Fruit fly (Drosophila melanogaster) whole organism, embryonic: Measurements from ENCODE around the gene CG15155.

ENCODE experiments used
- ATbp ChIP-seq: fragments of 200-800 bp; sonication (Bioruptor generic); optimal IDR thresholded peaks from 2 replicates; lab custom pipeline; 2017; ENCODE audit warnings: missing biosample characterization, mild to moderate bottlenecking, missing genetic modification characterization, missing genetic modification reagents
- Atf6 ChIP-seq: fragments of 200-800 bp; sonication (Bioruptor generic); IDR thresholded peaks from 2 replicates; pipeline ENCODE4 v1.3.6; 2022; ENCODE audit warnings: missing biosample characterization, missing genetic modification characterization
- Blimp-1 ChIP-seq: fragments of 200-800 bp; sonication (Bioruptor generic); optimal IDR thresholded peaks from 3 replicates; lab custom pipeline; 2018; ENCODE audit warnings: missing biosample characterization, missing genetic modification characterization, mild to moderate bottlenecking, moderate library complexity, missing genetic modification reagents
- CG10565 ChIP-seq: fragments of 200-800 bp; sonication (Bioruptor generic); optimal IDR thresholded peaks from 3 replicates; lab custom pipeline; 2016; ENCODE audit warnings: missing biosample characterization, mild to moderate bottlenecking, missing genetic modification characterization
- CG11085 ChIP-seq: fragments of 200-800 bp; sonication (Bioruptor generic); IDR thresholded peaks from 2 replicates; pipeline ENCODE4 v1.3.6; 2022; ENCODE audit warnings: missing biosample characterization, missing genetic modification characterization
- CG14667 ChIP-seq: fragments of 200-800 bp; sonication (Bioruptor generic); IDR thresholded peaks from 2 replicates; pipeline ENCODE4 v1.3.6; 2022; ENCODE audit warnings: missing biosample characterization, missing genetic modification characterization
- CG15601 ChIP-seq: fragments of 200-800 bp; sonication (Bioruptor generic); optimal IDR thresholded peaks from 3 replicates; lab custom pipeline; 2019; ENCODE audit warnings: missing biosample characterization, mild to moderate bottlenecking, missing genetic modification characterization, moderate library complexity
- CG16779 ChIP-seq: fragments of 200-800 bp; sonication (Bioruptor generic); IDR thresholded peaks from 2 replicates; pipeline ENCODE4 v1.3.6; 2022; ENCODE audit warnings: missing biosample characterization, missing genetic modification characterization
- CG17361 ChIP-seq: fragments of 200-800 bp; sonication (Bioruptor generic); IDR thresholded peaks from 3 replicates; pipeline ENCODE4 v1.3.6; 2022; ENCODE audit warnings: missing biosample characterization, missing genetic modification characterization
- CG30020 ChIP-seq: fragments of 200-800 bp; optimal IDR thresholded peaks from 2 replicates; lab custom pipeline; 2019; ENCODE audit warnings: missing biosample characterization, mild to moderate bottlenecking, missing genetic modification characterization, moderate library complexity
- CG32532 ChIP-seq: fragments of 200-800 bp; sonication (Bioruptor generic); IDR thresholded peaks from 2 replicates; pipeline ENCODE4 v1.3.6; 2022; ENCODE audit warnings: missing biosample characterization, missing genetic modification characterization
- CG4404 ChIP-seq: fragments of 200-800 bp; sonication (Bioruptor generic); IDR thresholded peaks from 2 replicates; pipeline ENCODE4 v1.3.6; 2022; ENCODE audit warnings: missing biosample characterization, missing genetic modification characterization
- CG4820 ChIP-seq: fragments of 200-800 bp; sonication (Bioruptor generic); optimal IDR thresholded peaks from 3 replicates; lab custom pipeline; 2016; ENCODE audit warnings: missing biosample characterization, missing genetic modification characterization
- CG6175 ChIP-seq: fragments of 200-800 bp; sonication (Bioruptor generic); IDR thresholded peaks from 3 replicates; pipeline ENCODE4 v1.3.6; 2022; ENCODE audit warnings: missing biosample characterization, missing genetic modification characterization
- CG6791 ChIP-seq: fragments of 200-800 bp; sonication (Bioruptor generic); IDR thresholded peaks from 3 replicates; pipeline ENCODE4 v1.3.6; 2022; ENCODE audit warnings: missing biosample characterization, missing genetic modification characterization; ENCODE audit not compliant: partially characterized antibody
- CG7372 ChIP-seq: fragments of 200-800 bp; sonication (Bioruptor generic); IDR thresholded peaks from 2 replicates; pipeline ENCODE4 v1.3.6; 2022; ENCODE audit warnings: missing biosample characterization, missing genetic modification characterization
- CG7839 ChIP-seq: fragments of 200-800 bp; sonication (Bioruptor generic); optimal IDR thresholded peaks from 3 replicates; lab custom pipeline; 2018; ENCODE audit warnings: missing biosample characterization, mild to moderate bottlenecking, missing genetic modification characterization, moderate library complexity
- CG8359 ChIP-seq: fragments of 200-800 bp; sonication (Bioruptor generic); optimal IDR thresholded peaks from 2 replicates; lab custom pipeline; 2017; ENCODE audit warnings: missing biosample characterization, mild to moderate bottlenecking, missing genetic modification characterization, borderline replicate concordance
- ERR ChIP-seq: fragments of 200-800 bp; sonication (Bioruptor generic); optimal IDR thresholded peaks from 2 replicates; lab custom pipeline; 2016; ENCODE audit warnings: missing biosample characterization, missing genetic modification characterization
- Fer1 ChIP-seq: fragments of 200-800 bp; sonication (Bioruptor generic); optimal IDR thresholded peaks from 2 replicates; lab custom pipeline; 2017; ENCODE audit warnings: missing biosample characterization, mild to moderate bottlenecking, missing genetic modification characterization
- Fer3 ChIP-seq: fragments of 200-800 bp; sonication (Bioruptor generic); optimal IDR thresholded peaks from 2 replicates; lab custom pipeline; 2018; ENCODE audit warnings: missing biosample characterization, mild to moderate bottlenecking, missing genetic modification characterization, moderate library complexity
- Gsc ChIP-seq: fragments of 200-800 bp; sonication (Bioruptor generic); IDR thresholded peaks from 2 replicates; pipeline ENCODE4 v1.3.6; 2022; ENCODE audit warnings: missing biosample characterization, missing genetic modification characterization
- HLH3B ChIP-seq: fragments of 200-800 bp; sonication (Bioruptor generic); IDR thresholded peaks from 2 replicates; pipeline ENCODE4 v1.3.6; 2022; ENCODE audit warnings: missing biosample characterization, missing genetic modification characterization
- HLHmδ ChIP-seq: fragments of 200-800 bp; sonication (Bioruptor generic); optimal IDR thresholded peaks from 2 replicates; lab custom pipeline; 2018; ENCODE audit warnings: missing biosample characterization, mild to moderate bottlenecking, missing genetic modification characterization, moderate library complexity
- Hsf ChIP-seq: fragments of 200-800 bp; sonication (Bioruptor generic); optimal IDR thresholded peaks from 3 replicates; lab custom pipeline; 2016; ENCODE audit warnings: missing biosample characterization, missing genetic modification characterization
- Mrtf ChIP-seq: fragments of 200-800 bp; sonication (Bioruptor generic); IDR thresholded peaks from 3 replicates; pipeline ENCODE4 v1.3.6; 2022; ENCODE audit warnings: missing biosample characterization, missing genetic modification characterization
- Myb ChIP-seq: fragments of 200-800 bp; sonication (Bioruptor generic); optimal IDR thresholded peaks from 2 replicates; lab custom pipeline; 2016; ENCODE audit warnings: missing biosample characterization, missing genetic modification characterization
- PHDP ChIP-seq: fragments of 200-800 bp; sonication (Bioruptor generic); optimal IDR thresholded peaks from 3 replicates; lab custom pipeline; 2018; ENCODE audit warnings: missing biosample characterization, mild to moderate bottlenecking, missing genetic modification characterization, moderate library complexity
- Sin3A ChIP-seq: fragments of >200 bp; optimal IDR thresholded peaks from 2 replicates; lab custom pipeline; 2018
- Sox102F ChIP-seq: fragments of 200-800 bp; sonication (Bioruptor generic); optimal IDR thresholded peaks from 2 replicates; lab custom pipeline; 2018; ENCODE audit warnings: missing biosample characterization, mild to moderate bottlenecking, missing genetic modification characterization, moderate library complexity
- ab ChIP-seq: fragments of 200-800 bp; sonication (Bioruptor generic); optimal IDR thresholded peaks from 2 replicates; lab custom pipeline; 2016; ENCODE audit warnings: missing biosample characterization, missing genetic modification characterization
- aop ChIP-seq: fragments of 200-800 bp; sonication (Bioruptor generic); IDR thresholded peaks from 2 replicates; pipeline ENCODE4 v1.3.6; 2022; ENCODE audit warnings: missing biosample characterization, missing genetic modification characterization
- bigmax ChIP-seq: fragments of 200-800 bp; sonication (Bioruptor generic); optimal IDR thresholded peaks from 2 replicates; lab custom pipeline; 2018; ENCODE audit warnings: missing biosample characterization, mild to moderate bottlenecking, missing genetic modification characterization
- cato ChIP-seq: fragments of 200-800 bp; sonication (Bioruptor generic); optimal IDR thresholded peaks from 2 replicates; lab custom pipeline; 2016; ENCODE audit warnings: missing biosample characterization, missing genetic modification characterization, borderline replicate concordance
- cwo ChIP-seq: fragments of 200-800 bp; sonication (Bioruptor generic); optimal IDR thresholded peaks from 3 replicates; lab custom pipeline; 2017; ENCODE audit warnings: missing biosample characterization, missing genetic modification characterization, mild to moderate bottlenecking, moderate library complexity, missing genetic modification reagents
- eyg ChIP-seq: fragments of 200-800 bp; sonication (Bioruptor generic); optimal IDR thresholded peaks from 3 replicates; lab custom pipeline; 2016; ENCODE audit warnings: missing biosample characterization, missing genetic modification characterization
- ftz-f1 ChIP-seq: fragments of 200-800 bp; sonication (Bioruptor generic); optimal IDR thresholded peaks from 2 replicates; lab custom pipeline; 2016; ENCODE audit warnings: missing biosample characterization, missing genetic modification characterization
- gcm ChIP-seq: fragments of 200-800 bp; sonication (Bioruptor generic); optimal IDR thresholded peaks from 2 replicates; lab custom pipeline; 2019; ENCODE audit warnings: missing biosample characterization, mild to moderate bottlenecking, missing genetic modification characterization, moderate library complexity
- grau ChIP-seq: fragments of 200-800 bp; optimal IDR thresholded peaks from 3 replicates; lab custom pipeline; 2019; ENCODE audit warnings: missing biosample characterization, mild to moderate bottlenecking, missing genetic modification characterization, moderate library complexity
- ham ChIP-seq: fragments of 200-800 bp; sonication (Bioruptor generic); IDR thresholded peaks from 2 replicates; pipeline ENCODE4 v1.3.6; 2022; ENCODE audit warnings: missing biosample characterization, missing genetic modification characterization
- hkb ChIP-seq, 2 experiments: fragments of 200-800 bp in 1 of 2; fragments of >200 bp in 1 of 2; sonication (Bioruptor generic) in 1 of 2; IDR thresholded peaks in 1 of 2; optimal IDR thresholded peaks in 1 of 2; 2 replicates each; pipeline versions ENCODE4 v1.3.6 to Lab custom; 2017 to 2022; ENCODE audit warnings: missing biosample characterization in 1 of 2, missing genetic modification characterization in 1 of 2
- kay ChIP-seq: fragments of 200-800 bp; sonication (Bioruptor generic); optimal IDR thresholded peaks from 2 replicates; lab custom pipeline; 2016; ENCODE audit warnings: missing biosample characterization, missing genetic modification characterization
- psq ChIP-seq: fragments of 200-800 bp; sonication (Bioruptor generic); optimal IDR thresholded peaks from 2 replicates; lab custom pipeline; 2017; ENCODE audit warnings: missing biosample characterization, missing genetic modification characterization
- pum ChIP-seq: fragments of 200-800 bp; sonication (Bioruptor generic); optimal IDR thresholded peaks from 2 replicates; lab custom pipeline; 2016; ENCODE audit warnings: missing biosample characterization, missing genetic modification characterization
- sr ChIP-seq: fragments of 200-800 bp; sonication (Bioruptor generic); IDR thresholded peaks from 3 replicates; pipeline ENCODE4 v1.3.6; 2022; ENCODE audit warnings: missing biosample characterization, missing genetic modification characterization
- tin ChIP-seq: fragments of 200-800 bp; sonication (Bioruptor generic); optimal IDR thresholded peaks from 3 replicates; lab custom pipeline; 2016; ENCODE audit warnings: missing biosample characterization, missing genetic modification characterization
- trh ChIP-seq: fragments of 200-800 bp; sonication (Bioruptor generic); optimal IDR thresholded peaks from 2 replicates; lab custom pipeline; 2016; ENCODE audit warnings: missing biosample characterization, missing genetic modification characterization
- twi ChIP-seq: fragments of 200-800 bp; optimal IDR thresholded peaks from 2 replicates; lab custom pipeline; 2019; ENCODE audit warnings: missing biosample characterization, mild to moderate bottlenecking, missing genetic modification characterization, moderate library complexity
- wek ChIP-seq: fragments of 200-800 bp; sonication (Bioruptor generic); optimal IDR thresholded peaks from 3 replicates; lab custom pipeline; 2018; ENCODE audit warnings: missing biosample characterization, mild to moderate bottlenecking, missing genetic modification characterization, moderate library complexity
- zen2 ChIP-seq: fragments of 200-800 bp; sonication (Bioruptor generic); IDR thresholded peaks from 3 replicates; pipeline ENCODE4 v1.3.6; 2022; ENCODE audit warnings: missing biosample characterization, missing genetic modification characterization; ENCODE audit not compliant: partially characterized antibody

CG15155 gene

DNA sequence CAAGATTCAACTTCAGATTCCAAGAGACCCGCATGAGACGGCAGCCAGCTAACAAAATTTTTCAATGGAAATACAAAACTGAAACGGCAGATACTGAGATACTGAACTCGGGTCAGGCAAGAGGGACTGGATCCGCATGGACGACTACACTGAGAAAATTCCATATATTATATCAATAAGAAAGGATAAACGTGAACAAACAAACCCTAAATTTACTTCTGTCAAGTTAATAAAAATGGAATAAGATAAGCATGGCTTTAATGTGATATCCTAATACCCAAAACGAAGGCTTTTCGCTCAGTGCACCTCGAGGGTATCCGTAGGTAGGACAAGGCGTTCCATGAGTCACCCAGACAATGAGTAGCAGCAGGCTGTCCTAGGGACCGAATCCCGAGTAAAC lies 9.4 kb upstream of the CG15155 start (continued):
- peak; percentile 84 for TF ChIP-seq twi (tag; lab: Kevin White, UChicago)
- TF ChIP-seq CG16779 (GFP tag; lab: Robert Waterston, UW) = no peak
- peak; percentile 60 for TF ChIP-seq ERR (GFP tag; lab: Kevin White, UChicago)
- peak; percentile 58 for TF ChIP-seq CG30020
- TF ChIP-seq CG32532 = peak; percentile 77
- TF ChIP-seq Fer1 (GFP tag; lab: Kevin White, UChicago) = peak; percentile 63
- TF ChIP-seq cato = peak; percentile 75
- peak; percentile 62 for TF ChIP-seq Atf6 (GFP tag; lab: Robert Waterston, UW)
- no peak; the same call in 1 of the 2 replicates for TF ChIP-seq CG11085
- TF ChIP-seq CG7839 (tag; lab: Kevin White, UChicago) = peak; percentile 89
- TF ChIP-seq ham = no peak
- no peak for TF ChIP-seq HLHmδ (GFP tag; lab: Kevin White, UChicago)
- peak; percentile 59 for TF ChIP-seq Blimp-1
- TF ChIP-seq CG4820 (GFP tag; lab: Kevin White, UChicago) = peak; percentile 87
- TF ChIP-seq Gsc (GFP tag; lab: Robert Waterston, UW) = peak; percentile 72; the same call in 1 of the 2 replicates
- peak; percentile 67 for TF ChIP-seq Fer3
- TF ChIP-seq gcm (GFP tag; lab: Kevin White, UChicago) = peak; percentile 92
- peak; percentile 70 for TF ChIP-seq CG7372 (GFP tag; lab: Robert Waterston, UW)
- TF ChIP-seq HLH3B (GFP tag; lab: Robert Waterston, UW) = peak; percentile 69
- TF ChIP-seq aop (GFP tag; lab: Robert Waterston, UW) = peak; percentile 52; the same call in 1 of the 2 replicates
- peak; percentile 41 for TF ChIP-seq ATbp
- peak; percentile 78 for TF ChIP-seq Sox102F
- no peak for TF ChIP-seq CG6791 (GFP tag; lab: Robert Waterston, UW)
- TF ChIP-seq tin (GFP tag; lab: Kevin White, UChicago) = peak; percentile 94
- TF ChIP-seq ftz-f1 (GFP tag; lab: Kevin White, UChicago) = peak; percentile 13
- peak; percentile 28 for TF ChIP-seq psq
- no peak for TF ChIP-seq Sin3A (lab: Kevin White, UChicago)
- TF ChIP-seq sr (GFP tag; lab: Robert Waterston, UW) = no peak
- TF ChIP-seq Myb (GFP tag; lab: Kevin White, UChicago) = peak; percentile 61
- TF ChIP-seq eyg = no peak
- TF ChIP-seq Hsf = peak; percentile 87
- TF ChIP-seq wek (GFP tag; lab: Kevin White, UChicago) = peak; percentile 46
- peak; percentile 68 for TF ChIP-seq CG10565 (GFP tag; lab: Kevin White, UChicago)
- TF ChIP-seq hkb (optimal IDR thresholded peaks at IDR 0.05; lab: Kevin White, UChicago) = no peak
- peak; percentile 75 for TF ChIP-seq hkb (GFP tag; IDR thresholded peaks at IDR 0.05; lab: Robert Waterston, UW)
- TF ChIP-seq CG15601 (tag; lab: Kevin White, UChicago) = peak; percentile 67
- peak; percentile 86 for TF ChIP-seq pum (GFP tag; lab: Kevin White, UChicago)
- peak; percentile 65 for TF ChIP-seq CG14667 (GFP tag; lab: Robert Waterston, UW)
- peak; percentile 70; the same call in 2 of the 3 replicates for TF ChIP-seq Mrtf (GFP tag; lab: Robert Waterston, UW)
- no peak for TF ChIP-seq bigmax
- peak; percentile 70 for TF ChIP-seq PHDP (tag; lab: Kevin White, UChicago)
- TF ChIP-seq zen2 (GFP tag; lab: Robert Waterston, UW) = no peak
- TF ChIP-seq ab (GFP tag; lab: Kevin White, UChicago) = peak; percentile 69
- peak; percentile 92 for TF ChIP-seq kay (GFP tag; lab: Kevin White, UChicago)
- peak; percentile 64 for TF ChIP-seq trh (GFP tag; lab: Kevin White, UChicago)
- TF ChIP-seq cwo (GFP tag; lab: Kevin White, UChicago) = no peak
- peak; percentile 71 for TF ChIP-seq CG8359 (GFP tag; lab: Kevin White, UChicago)
- TF ChIP-seq CG4404 (GFP tag; lab: Robert Waterston, UW) = peak; percentile 98
- peak; percentile 83 for TF ChIP-seq grau
- peak; percentile 33; the same call in 1 of the 3 replicates for TF ChIP-seq CG6175 (GFP tag; lab: Robert Waterston, UW)
- TF ChIP-seq CG17361 (GFP tag; lab: Robert Waterston, UW) = peak; percentile 87
